Worm (Caenorhabditis elegans) whole organism, L4 larva: Measurements from ENCODE around the gene ctsa-3.1.

Experiments used
- spr-3 ChIP-seq: fragments of 200-800 bp; sonication (Bioruptor generic); optimal IDR thresholded peaks from 2 replicates; lab custom pipeline; 2018; ENCODE audit warnings: mild to moderate bottlenecking, missing genetic modification characterization, missing compliant biosample characterization
- zag-1 ChIP-seq: fragments of 150-350 bp; optimal IDR thresholded peaks from 2 replicates; lab custom pipeline; 2014; ENCODE audit warnings: missing biosample characterization, missing genetic modification characterization

DNA sequence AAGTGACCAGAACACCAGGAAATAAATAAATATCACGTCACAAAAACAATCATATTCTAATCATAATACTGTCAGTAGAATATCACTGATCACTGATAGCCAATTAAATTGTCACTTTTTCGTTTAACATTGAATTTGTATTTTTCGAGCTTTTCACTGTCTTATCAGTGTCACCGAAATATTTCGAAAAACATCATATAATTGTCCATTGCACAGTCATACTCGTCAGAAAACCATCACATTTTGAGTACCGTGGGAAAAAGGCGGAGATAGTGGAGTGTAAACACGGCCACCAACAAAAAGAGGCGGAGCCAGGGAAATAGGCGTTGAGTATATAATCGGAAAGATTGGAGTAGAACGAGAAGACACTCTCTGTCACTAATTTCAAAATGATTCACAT, 44.6 kb downstream of the ctsa-3.1 start:
- TF ChIP-seq spr-3 (GFP tag; lab: Kevin White, UChicago) (no peak), zag-1 (tag; lab: Kevin White, UChicago) (no peak)
